Fruit fly (Drosophila melanogaster) whole organism, embryonic: Measurements from ENCODE around the gene RabGGTa.

Experiments
- CG10462 ChIP-seq: fragments of 200-800 bp; sonication (Bioruptor generic); optimal IDR thresholded peaks from 2 replicates; lab custom pipeline; 2016; ENCODE audit warnings: missing biosample characterization, missing genetic modification characterization
- CG10543 ChIP-seq: fragments of 200-800 bp; sonication (Bioruptor generic); optimal IDR thresholded peaks from 3 replicates; lab custom pipeline; 2017; ENCODE audit warnings: missing biosample characterization, mild to moderate bottlenecking, missing genetic modification characterization, moderate library complexity
- CG11093 ChIP-seq: fragments of 200-800 bp; sonication (Bioruptor generic); IDR thresholded peaks from 3 replicates; pipeline ENCODE4 v1.3.6; 2022; ENCODE audit warnings: missing biosample characterization, missing genetic modification characterization
- CG11456 ChIP-seq: fragments of 200-800 bp; sonication (Bioruptor generic); IDR thresholded peaks from 3 replicates; pipeline ENCODE4 v1.3.6; 2022; ENCODE audit warnings: missing biosample characterization, missing genetic modification characterization
- CG11696 ChIP-seq: fragments of 200-800 bp; sonication (Bioruptor generic); IDR thresholded peaks from 2 replicates; pipeline ENCODE4 v1.3.6; 2022; ENCODE audit warnings: missing biosample characterization, missing genetic modification characterization
- CG12155 ChIP-seq: fragments of 200-800 bp; sonication (Bioruptor generic); optimal IDR thresholded peaks from 3 replicates; lab custom pipeline; 2016; ENCODE audit warnings: missing biosample characterization, missing genetic modification characterization
- CG13287 ChIP-seq: fragments of 200-800 bp; sonication (Bioruptor generic); IDR thresholded peaks from 2 replicates; pipeline ENCODE4 v1.3.6; 2022; ENCODE audit warnings: missing biosample characterization, missing genetic modification characterization; ENCODE audit not compliant: partially characterized antibody
- CG14965 ChIP-seq: fragments of 200-800 bp; sonication (Bioruptor generic); optimal IDR thresholded peaks from 2 replicates; lab custom pipeline; 2016; ENCODE audit warnings: missing biosample characterization, missing genetic modification characterization, borderline replicate concordance
- CG17359 ChIP-seq: fragments of 200-800 bp; sonication (Bioruptor generic); optimal IDR thresholded peaks from 3 replicates; lab custom pipeline; 2018; ENCODE audit warnings: missing biosample characterization, mild to moderate bottlenecking, missing genetic modification characterization, moderate library complexity
- CG30020 ChIP-seq: fragments of 200-800 bp; optimal IDR thresholded peaks from 2 replicates; lab custom pipeline; 2019; ENCODE audit warnings: missing biosample characterization, mild to moderate bottlenecking, missing genetic modification characterization, moderate library complexity
- CG31365 ChIP-seq: fragments of 200-800 bp; sonication (Bioruptor generic); optimal IDR thresholded peaks from 2 replicates; lab custom pipeline; 2018; ENCODE audit warnings: missing biosample characterization, mild to moderate bottlenecking, missing genetic modification characterization
- CG31388 ChIP-seq: fragments of 200-800 bp; sonication (Bioruptor generic); optimal IDR thresholded peaks from 2 replicates; lab custom pipeline; 2016; ENCODE audit warnings: missing biosample characterization, missing genetic modification characterization
- CG32532 ChIP-seq: fragments of 200-800 bp; sonication (Bioruptor generic); IDR thresholded peaks from 2 replicates; pipeline ENCODE4 v1.3.6; 2022; ENCODE audit warnings: missing biosample characterization, missing genetic modification characterization
- CG3847 ChIP-seq: fragments of 200-800 bp; sonication (Bioruptor generic); IDR thresholded peaks from 2 replicates; pipeline ENCODE4 v1.3.6; 2022; ENCODE audit warnings: missing biosample characterization, missing genetic modification characterization
- CG4328 ChIP-seq: fragments of 200-800 bp; sonication (Bioruptor generic); optimal IDR thresholded peaks from 3 replicates; lab custom pipeline; 2017; ENCODE audit warnings: missing biosample characterization, missing genetic modification reagents, missing genetic modification characterization
- CG6854 ChIP-seq: fragments of 200-800 bp; sonication (Bioruptor generic); optimal IDR thresholded peaks from 3 replicates; lab custom pipeline; 2017; ENCODE audit warnings: missing biosample characterization, mild to moderate bottlenecking, missing genetic modification characterization
- CG7928 ChIP-seq: fragments of 200-800 bp; sonication (Bioruptor generic); optimal IDR thresholded peaks from 2 replicates; lab custom pipeline; 2017; ENCODE audit warnings: missing biosample characterization, mild to moderate bottlenecking, missing genetic modification characterization
- CG8089 ChIP-seq: fragments of 200-800 bp; sonication (Bioruptor generic); optimal IDR thresholded peaks from 3 replicates; lab custom pipeline; 2016; ENCODE audit warnings: missing biosample characterization, missing genetic modification characterization
- CG9609 ChIP-seq: fragments of 200-800 bp; sonication (Bioruptor generic); optimal IDR thresholded peaks from 3 replicates; lab custom pipeline; 2016; ENCODE audit warnings: missing biosample characterization, missing genetic modification characterization
- Chrac-16 ChIP-seq: fragments of 200-800 bp; sonication (Bioruptor generic); optimal IDR thresholded peaks from 3 replicates; lab custom pipeline; 2016; ENCODE audit warnings: missing biosample characterization, missing genetic modification characterization
- Dip3 ChIP-seq: fragments of 200-800 bp; sonication (Bioruptor generic); optimal IDR thresholded peaks from 3 replicates; lab custom pipeline; 2016; ENCODE audit warnings: missing biosample characterization, missing genetic modification characterization
- Doc3 ChIP-seq: fragments of 200-800 bp; sonication (Bioruptor generic); IDR thresholded peaks from 3 replicates; pipeline ENCODE4 v1.3.6; 2022; ENCODE audit warnings: missing biosample characterization, missing genetic modification characterization; ENCODE audit not compliant: partially characterized antibody
- Dp ChIP-seq: fragments of 200-800 bp; sonication (Bioruptor generic); optimal IDR thresholded peaks from 2 replicates; lab custom pipeline; 2018; ENCODE audit warnings: missing biosample characterization, mild to moderate bottlenecking, missing genetic modification characterization, moderate library complexity
- ERR ChIP-seq: fragments of 200-800 bp; sonication (Bioruptor generic); optimal IDR thresholded peaks from 2 replicates; lab custom pipeline; 2016; ENCODE audit warnings: missing biosample characterization, missing genetic modification characterization
- Lim3 ChIP-seq: fragments of 200-800 bp; sonication (Bioruptor generic); IDR thresholded peaks from 2 replicates; pipeline ENCODE4 v1.3.6; 2022; ENCODE audit warnings: missing biosample characterization, missing genetic modification characterization
- NfI ChIP-seq: fragments of 200-800 bp; sonication (Bioruptor generic); optimal IDR thresholded peaks from 3 replicates; lab custom pipeline; 2018; ENCODE audit warnings: missing biosample characterization, mild to moderate bottlenecking, missing genetic modification characterization, moderate library complexity
- Spps ChIP-seq: fragments of 200-800 bp; sonication (Bioruptor generic); optimal IDR thresholded peaks from 2 replicates; lab custom pipeline; 2018; ENCODE audit warnings: missing biosample characterization, mild to moderate bottlenecking, missing genetic modification characterization
- br ChIP-seq: fragments of >200 bp; optimal IDR thresholded peaks from 2 replicates; lab custom pipeline; 2017
- chm ChIP-seq: fragments of 200-800 bp; sonication (Bioruptor generic); IDR thresholded peaks from 2 replicates; pipeline ENCODE4 v1.3.6; 2022; ENCODE audit warnings: missing biosample characterization, missing genetic modification characterization
- crp ChIP-seq, 2 experiments: fragments of 200-800 bp; sonication (Bioruptor generic); optimal IDR thresholded peaks; 2 replicates in 1 of 2; 3 replicates in 1 of 2; lab custom pipeline; 2017; ENCODE audit warnings: missing biosample characterization in 2 of 2, missing genetic modification characterization in 2 of 2, mild to moderate bottlenecking in 1 of 2, moderate library complexity in 1 of 2
- dm ChIP-seq: fragments of 200-800 bp; sonication (Bioruptor generic); optimal IDR thresholded peaks from 3 replicates; lab custom pipeline; 2016; ENCODE audit warnings: missing biosample characterization, missing genetic modification characterization
- dmrt11E ChIP-seq: fragments of 200-800 bp; sonication (Bioruptor generic); optimal IDR thresholded peaks from 3 replicates; lab custom pipeline; 2018; ENCODE audit warnings: missing biosample characterization, mild to moderate bottlenecking, missing genetic modification characterization, moderate library complexity
- emc ChIP-seq: fragments of 200-800 bp; sonication (Bioruptor generic); optimal IDR thresholded peaks from 2 replicates; lab custom pipeline; 2016; ENCODE audit warnings: missing biosample characterization, missing genetic modification characterization
- ems ChIP-seq: fragments of 200-800 bp; sonication (Bioruptor generic); optimal IDR thresholded peaks from 3 replicates; lab custom pipeline; 2016; ENCODE audit warnings: missing biosample characterization, missing genetic modification characterization
- esg ChIP-seq: fragments of 200-800 bp; sonication (Bioruptor generic); conservative IDR thresholded peaks from 2 replicates; pipeline ENCODE4 v1.3.6; 2022; ENCODE audit warnings: missing biosample characterization, missing genetic modification characterization
- grn ChIP-seq: fragments of 200-800 bp; sonication (Bioruptor generic); optimal IDR thresholded peaks from 3 replicates; lab custom pipeline; 2017; ENCODE audit warnings: missing biosample characterization, missing genetic modification characterization
- ind ChIP-seq: fragments of 200-800 bp; sonication (Bioruptor generic); optimal IDR thresholded peaks from 3 replicates; lab custom pipeline; 2016; ENCODE audit warnings: missing biosample characterization, missing genetic modification characterization
- insv ChIP-seq, 2 experiments: fragments of 200-800 bp; sonication (Bioruptor generic); optimal IDR thresholded peaks; 3 replicates each; lab custom pipeline; 2016 to 2018; ENCODE audit warnings: missing biosample characterization in 2 of 2, missing genetic modification characterization in 2 of 2
- klu ChIP-seq: fragments of 200-800 bp; sonication (Bioruptor generic); IDR thresholded peaks from 2 replicates; pipeline ENCODE4 v1.3.6; 2022; ENCODE audit warnings: missing biosample characterization, missing genetic modification characterization
- mam ChIP-seq: fragments of 200-800 bp; sonication (Bioruptor generic); optimal IDR thresholded peaks from 3 replicates; lab custom pipeline; 2016; ENCODE audit warnings: missing biosample characterization, missing genetic modification characterization
- nerfin-2 ChIP-seq: fragments of 200-800 bp; sonication (Bioruptor generic); IDR thresholded peaks from 2 replicates; pipeline ENCODE4 v1.3.6; 2022; ENCODE audit warnings: missing biosample characterization, missing genetic modification characterization; ENCODE audit not compliant: partially characterized antibody
- phol ChIP-seq: fragments of 200-800 bp; sonication (Bioruptor generic); optimal IDR thresholded peaks from 3 replicates; lab custom pipeline; 2018; ENCODE audit warnings: missing biosample characterization, mild to moderate bottlenecking, missing genetic modification characterization, moderate library complexity
- schlank ChIP-seq: fragments of 200-800 bp; sonication (Bioruptor generic); optimal IDR thresholded peaks from 2 replicates; lab custom pipeline; 2018; ENCODE audit warnings: missing biosample characterization, mild to moderate bottlenecking, missing genetic modification characterization
- slou ChIP-seq: fragments of 200-800 bp; sonication (Bioruptor generic); optimal IDR thresholded peaks from 3 replicates; lab custom pipeline; 2016; ENCODE audit warnings: missing biosample characterization, missing genetic modification characterization
- sna ChIP-seq: fragments of 200-800 bp; sonication (Bioruptor generic); IDR thresholded peaks from 2 replicates; pipeline ENCODE4 v1.3.6; 2022; ENCODE audit warnings: missing biosample characterization, missing genetic modification characterization; ENCODE audit not compliant: partially characterized antibody
- sob ChIP-seq: fragments of 200-800 bp; sonication (Bioruptor generic); IDR thresholded peaks from 2 replicates; pipeline ENCODE4 v1.3.6; 2022; ENCODE audit warnings: missing biosample characterization, missing genetic modification characterization
- toy ChIP-seq: fragments of 200-800 bp; sonication (Bioruptor generic); IDR thresholded peaks from 2 replicates; pipeline ENCODE4 v1.3.6; 2022; ENCODE audit warnings: missing biosample characterization, missing genetic modification characterization
- ttk ChIP-seq: fragments of 200-800 bp; sonication (Bioruptor generic); IDR thresholded peaks from 2 replicates; pipeline ENCODE4 v2.1.2; 2022; ENCODE audit warnings: missing biosample characterization, missing genetic modification characterization
- tx ChIP-seq: fragments of 200-800 bp; sonication (Bioruptor generic); optimal IDR thresholded peaks from 2 replicates; lab custom pipeline; 2016; ENCODE audit warnings: missing biosample characterization, missing genetic modification characterization
- unpg ChIP-seq: fragments of 200-800 bp; sonication (Bioruptor generic); optimal IDR thresholded peaks from 3 replicates; lab custom pipeline; 2018; ENCODE audit warnings: missing biosample characterization, mild to moderate bottlenecking, missing genetic modification characterization, moderate library complexity
- yki ChIP-seq: fragments of >200 bp; optimal IDR thresholded peaks from 3 replicates; lab custom pipeline; 2018

Gene RabGGTa

dm6 chr3R:5112814-5113486 is 14.9 kb upstream of the RabGGTa start (continued):
- no peak for TF ChIP-seq nerfin-2
- peak; percentile 84 for TF ChIP-seq mam
- TF ChIP-seq CG17359 = peak; percentile 98
- TF ChIP-seq CG31365 (tag; lab: Kevin White, UChicago) = peak; percentile 88
- TF ChIP-seq Spps (tag; lab: Kevin White, UChicago) = peak; percentile 99
- peak; percentile 86 for TF ChIP-seq CG14965 (GFP tag; lab: Kevin White, UChicago)
- no peak for TF ChIP-seq br (lab: Kevin White, UChicago)
- TF ChIP-seq toy (GFP tag; lab: Robert Waterston, UW) = peak; percentile 66
- TF ChIP-seq dmrt11E (tag; lab: Kevin White, UChicago) = peak; percentile 100
- peak; percentile 98 for TF ChIP-seq CG8089
- peak; percentile 98 for TF ChIP-seq unpg (GFP tag; lab: Kevin White, UChicago)
- TF ChIP-seq ems = peak; percentile 91
- TF ChIP-seq grn (GFP tag; lab: Kevin White, UChicago) = peak; percentile 77
- peak; percentile 83 for TF ChIP-seq CG11456
- TF ChIP-seq CG11093 (GFP tag; lab: Robert Waterston, UW) = peak; percentile 96
- peak; percentile 98 for TF ChIP-seq chm (GFP tag; lab: Robert Waterston, UW)
- peak; percentile 93 for TF ChIP-seq ind (GFP tag; lab: Kevin White, UChicago)
- TF ChIP-seq CG10543 = no peak
- TF ChIP-seq CG11696 = peak; percentile 76
- TF ChIP-seq yki (lab: Kevin White, UChicago) = no peak
- no peak for TF ChIP-seq Doc3 (GFP tag; lab: Robert Waterston, UW)
- TF ChIP-seq klu (GFP tag; lab: Robert Waterston, UW) = peak; percentile 74
- TF ChIP-seq phol (tag; lab: Kevin White, UChicago) = peak; percentile 98
- TF ChIP-seq insv (GFP tag; optimal IDR thresholded peaks at IDR 0.05; lab: Kevin White, UChicago) = peak; percentile 21 to 56
- TF ChIP-seq CG7928 (GFP tag; lab: Kevin White, UChicago) = peak; percentile 24
- peak; percentile 63 for TF ChIP-seq CG4328
- TF ChIP-seq CG12155 (GFP tag; lab: Kevin White, UChicago) = peak; percentile 91
- peak; percentile 57 for TF ChIP-seq Dip3 (GFP tag; lab: Kevin White, UChicago)
- TF ChIP-seq CG6854 (GFP tag; lab: Kevin White, UChicago) = peak; percentile 50
- peak; percentile 86 for TF ChIP-seq CG31388
- TF ChIP-seq esg (GFP tag; lab: Robert Waterston, UW) = peak; percentile 89
- TF ChIP-seq CG30020 (tag; lab: Kevin White, UChicago) = peak; percentile 82
- peak; percentile 98 for TF ChIP-seq Chrac-16
- TF ChIP-seq schlank (tag; lab: Kevin White, UChicago) = peak; percentile 44
- peak; percentile 91 for TF ChIP-seq Lim3 (GFP tag; lab: Robert Waterston, UW)
- TF ChIP-seq ERR = peak; percentile 86
- no peak for TF ChIP-seq sna
- no peak for TF ChIP-seq Dp (GFP tag; lab: Kevin White, UChicago)
- peak; percentile 49 to 68 for TF ChIP-seq crp (GFP tag; optimal IDR thresholded peaks at IDR 0.05; lab: Kevin White, UChicago)
- peak; percentile 98 for TF ChIP-seq CG9609 (GFP tag; lab: Kevin White, UChicago)
- peak; percentile 95 for TF ChIP-seq dm (GFP tag; lab: Kevin White, UChicago)
- peak; percentile 96 for TF ChIP-seq CG10462 (GFP tag; lab: Kevin White, UChicago)
- peak; percentile 86 for TF ChIP-seq NfI (GFP tag; lab: Kevin White, UChicago)
- TF ChIP-seq sob (GFP tag; lab: Robert Waterston, UW) = peak; percentile 85
- TF ChIP-seq CG32532 = peak; percentile 58; the same call in 1 of the 2 replicates
- TF ChIP-seq ttk (GFP tag; lab: Robert Waterston, UW) = peak; percentile 92
- TF ChIP-seq slou (GFP tag; lab: Kevin White, UChicago) = no peak
- TF ChIP-seq CG13287 (GFP tag; lab: Robert Waterston, UW) = no peak
- peak; percentile 67 for TF ChIP-seq CG3847 (GFP tag; lab: Robert Waterston, UW)
- peak; percentile 95 for TF ChIP-seq tx (GFP tag; lab: Kevin White, UChicago)
- TF ChIP-seq emc (GFP tag; lab: Kevin White, UChicago) = peak; percentile 79
